Worm (Caenorhabditis elegans) whole organism, young adult: ENCODE measurements around the gene C05D9.3.

Experiments
- B0336.3 ChIP-seq: fragments of 200-800 bp; sonication (Bioruptor generic); IDR thresholded peaks from 2 replicates; pipeline ENCODE4 v1.3.6; 2022; ENCODE audit warnings: missing genetic modification characterization, missing compliant biosample characterization
- C17E4.6 ChIP-seq: fragments of 200-800 bp; sonication (Bioruptor generic); IDR thresholded peaks from 2 replicates; pipeline ENCODE4 v1.3.6; 2022; ENCODE audit warnings: missing genetic modification reagents, missing genetic modification characterization, missing compliant biosample characterization
- F52B5.7 ChIP-seq: sonication (generic microtip); optimal IDR thresholded peaks from 2 replicates; lab custom pipeline; 2016; ENCODE audit warnings: mild to moderate bottlenecking, missing genetic modification characterization, missing compliant biosample characterization
- K12H6.12 ChIP-seq: fragments of 200-800 bp; sonication (Bioruptor generic); optimal IDR thresholded peaks from 2 replicates; lab custom pipeline; 2018; ENCODE audit warnings: mild to moderate bottlenecking, missing genetic modification characterization, missing compliant biosample characterization
- Y53G8AR.9 ChIP-seq: fragments of 200-800 bp; sonication (Bioruptor generic); conservative IDR thresholded peaks from 2 replicates; pipeline ENCODE4 v1.3.6; 2022; ENCODE audit warnings: missing genetic modification reagents, missing genetic modification characterization, missing compliant biosample characterization
- Y95B8A.8 ChIP-seq: fragments of 200-800 bp; sonication (Bioruptor generic); IDR thresholded peaks from 2 replicates; pipeline ENCODE4 v1.3.6; 2022; ENCODE audit warnings: missing genetic modification reagents, missing genetic modification characterization, missing compliant biosample characterization
- ZK185.1 ChIP-seq: sonication (generic microtip); optimal IDR thresholded peaks from 2 replicates; lab custom pipeline; 2016; ENCODE audit warnings: mild to moderate bottlenecking, missing genetic modification characterization, missing compliant biosample characterization; ENCODE audit not compliant: poor library complexity, severe bottlenecking
- athp-1 ChIP-seq: sonication (generic microtip); optimal IDR thresholded peaks from 2 replicates; lab custom pipeline; 2017; ENCODE audit warnings: mild to moderate bottlenecking, missing genetic modification characterization, missing compliant biosample characterization
- attf-3 ChIP-seq: fragments of 200-800 bp; sonication (Bioruptor generic); conservative IDR thresholded peaks from 2 replicates; pipeline ENCODE4 v1.3.6; 2022; ENCODE audit warnings: missing genetic modification reagents, missing genetic modification characterization, missing compliant biosample characterization
- attf-6 ChIP-seq: fragments of 200-800 bp; sonication (Bioruptor generic); IDR thresholded peaks from 2 replicates; pipeline ENCODE4 v1.3.6; 2022; ENCODE audit warnings: missing genetic modification reagents, missing genetic modification characterization, missing compliant biosample characterization
- bed-2 ChIP-seq: fragments of 200-800 bp; sonication (Bioruptor generic); IDR thresholded peaks from 2 replicates; pipeline ENCODE4 v1.3.6; 2022; ENCODE audit warnings: missing genetic modification reagents, missing genetic modification characterization, missing compliant biosample characterization
- cebp-1 ChIP-seq, 2 experiments: fragments of 200-800 bp in 1 of 2; sonication (Bioruptor generic) in 1 of 2; sonication (generic microtip) in 1 of 2; IDR thresholded peaks in 1 of 2; optimal IDR thresholded peaks in 1 of 2; 2 replicates each; pipeline versions ENCODE4 v1.3.6 to Lab custom; 2017 to 2022; ENCODE audit warnings: missing compliant biosample characterization in 2 of 2, missing genetic modification characterization in 2 of 2, mild to moderate bottlenecking in 1 of 2, missing genetic modification reagents in 1 of 2, moderate library complexity in 1 of 2
- ceh-100 ChIP-seq: fragments of 200-800 bp; sonication (Bioruptor generic); IDR thresholded peaks from 2 replicates; pipeline ENCODE4 v1.3.6; 2022; ENCODE audit warnings: missing genetic modification reagents, missing genetic modification characterization, missing compliant biosample characterization
- ceh-79 ChIP-seq: sonication (generic microtip); optimal IDR thresholded peaks from 2 replicates; lab custom pipeline; 2017; ENCODE audit warnings: mild to moderate bottlenecking, missing genetic modification characterization, missing compliant biosample characterization
- chd-7 ChIP-seq: sonication (generic microtip); optimal IDR thresholded peaks from 2 replicates; lab custom pipeline; 2016; ENCODE audit warnings: mild to moderate bottlenecking, missing genetic modification characterization, moderate library complexity, missing compliant biosample characterization
- dpff-1 ChIP-seq: sonication (generic microtip); optimal IDR thresholded peaks from 2 replicates; lab custom pipeline; 2017; ENCODE audit warnings: mild to moderate bottlenecking, missing genetic modification characterization, missing compliant biosample characterization
- dpl-1 ChIP-seq: fragments of 150-350 bp; optimal IDR thresholded peaks from 2 replicates; lab custom pipeline; 2014; ENCODE audit warnings: missing biosample characterization, missing genetic modification reagents, missing genetic modification characterization
- hmg-1.2 ChIP-seq: fragments of 200-800 bp; sonication (Bioruptor generic); IDR thresholded peaks from 2 replicates; pipeline ENCODE4 v1.3.6; 2022; ENCODE audit warnings: missing genetic modification reagents, missing genetic modification characterization, missing compliant biosample characterization
- hrde-1 ChIP-seq: sonication (generic microtip); optimal IDR thresholded peaks from 2 replicates; lab custom pipeline; 2016; ENCODE audit warnings: missing genetic modification characterization, mild to moderate bottlenecking, missing compliant biosample characterization, moderate library complexity, missing genotype, missing genetic modification reagents, borderline replicate concordance
- lag-1 ChIP-seq: fragments of 200-800 bp; sonication (Bioruptor generic); IDR thresholded peaks from 2 replicates; pipeline ENCODE4 v1.3.6; 2022; ENCODE audit warnings: missing genetic modification reagents, missing genetic modification characterization, missing compliant biosample characterization
- let-607 ChIP-seq, 2 experiments: fragments of 200-800 bp in 1 of 2; sonication (Bioruptor generic) in 1 of 2; sonication (generic microtip) in 1 of 2; optimal IDR thresholded peaks; 2 replicates each; lab custom pipeline; 2016 to 2018; ENCODE audit warnings: mild to moderate bottlenecking in 2 of 2, missing compliant biosample characterization in 2 of 2, missing genetic modification characterization in 2 of 2, moderate library complexity in 2 of 2, missing genotype in 1 of 2
- lin-26 ChIP-seq: fragments of 200-800 bp; sonication (Bioruptor generic); IDR thresholded peaks from 2 replicates; pipeline ENCODE4 v1.3.6; 2022; ENCODE audit warnings: missing genetic modification reagents, missing genetic modification characterization, missing compliant biosample characterization
- lsl-1 ChIP-seq: fragments of 200-800 bp; sonication (Bioruptor generic); optimal IDR thresholded peaks from 2 replicates; lab custom pipeline; 2018; ENCODE audit warnings: mild to moderate bottlenecking, missing genetic modification characterization, moderate library complexity, missing compliant biosample characterization
- madf-10 ChIP-seq: sonication (generic microtip); optimal IDR thresholded peaks from 2 replicates; lab custom pipeline; 2016; ENCODE audit warnings: mild to moderate bottlenecking, missing genetic modification characterization, missing compliant biosample characterization
- madf-3 ChIP-seq: fragments of 200-800 bp; sonication (Bioruptor generic); IDR thresholded peaks from 2 replicates; pipeline ENCODE4 v1.3.6; 2022; ENCODE audit warnings: missing genetic modification reagents, missing genetic modification characterization, missing compliant biosample characterization
- madf-8 ChIP-seq: fragments of 200-800 bp; sonication (Bioruptor generic); conservative IDR thresholded peaks from 2 replicates; pipeline ENCODE4 v1.3.6; 2022; ENCODE audit warnings: missing genetic modification reagents, missing genetic modification characterization, missing compliant biosample characterization
- mxl-1 ChIP-seq: sonication (generic microtip); optimal IDR thresholded peaks from 2 replicates; lab custom pipeline; 2016; ENCODE audit warnings: missing genetic modification characterization, missing compliant biosample characterization
- nfya-1 ChIP-seq: sonication (generic microtip); optimal IDR thresholded peaks from 2 replicates; lab custom pipeline; 2017; ENCODE audit warnings: antibody characterized with exemption, missing compliant biosample characterization, missing genetic modification characterization, borderline replicate concordance; ENCODE audit not compliant: insufficient read depth
- nfya-2 ChIP-seq: fragments of 200-800 bp; sonication (Bioruptor generic); IDR thresholded peaks from 2 replicates; pipeline ENCODE4 v1.3.6; 2022; ENCODE audit warnings: missing genetic modification reagents, missing genetic modification characterization, missing compliant biosample characterization
- nhr-27 ChIP-seq: fragments of 200-800 bp; sonication (Bioruptor generic); optimal IDR thresholded peaks from 2 replicates; lab custom pipeline; 2018; ENCODE audit warnings: mild to moderate bottlenecking, missing genetic modification characterization, moderate library complexity, missing compliant biosample characterization
- nhr-80 ChIP-seq: sonication (generic microtip); optimal IDR thresholded peaks from 2 replicates; lab custom pipeline; 2016; ENCODE audit warnings: missing genetic modification characterization, missing compliant biosample characterization
- nhr-90 ChIP-seq: sonication (generic microtip); optimal IDR thresholded peaks from 2 replicates; lab custom pipeline; 2016; ENCODE audit warnings: missing genotype, mild to moderate bottlenecking, missing genetic modification characterization, missing compliant biosample characterization
- sea-2 ChIP-seq: fragments of 200-800 bp; sonication (Bioruptor generic); IDR thresholded peaks from 2 replicates; pipeline ENCODE4 v1.3.6; 2022; ENCODE audit warnings: missing genetic modification characterization, missing compliant biosample characterization
- snpc-4 ChIP-seq, 5 experiments: fragments of 150-350 bp in 1 of 5; sonication (generic microtip) in 4 of 5; optimal IDR thresholded peaks; 2 replicates each; lab custom pipeline; 2014 to 2018; ENCODE audit warnings: missing genetic modification characterization in 5 of 5, missing biosample characterization in 3 of 5, antibody characterized with exemption in 2 of 5, mild to moderate bottlenecking in 2 of 5, missing compliant biosample characterization in 2 of 5, missing genotype in 2 of 5, moderate library complexity in 2 of 5, missing genetic modification reagents in 1 of 5
- tbp1 ChIP-seq: fragments of 200-800 bp; sonication (Bioruptor generic); optimal IDR thresholded peaks from 2 replicates; lab custom pipeline; 2018; ENCODE audit warnings: mild to moderate bottlenecking, missing genetic modification characterization, missing compliant biosample characterization
- tlf-1 ChIP-seq: fragments of 200-800 bp; sonication (Bioruptor generic); optimal IDR thresholded peaks from 2 replicates; lab custom pipeline; 2018; ENCODE audit warnings: mild to moderate bottlenecking, missing genetic modification characterization, missing compliant biosample characterization
- unc-62 ChIP-seq: fragments of 150-350 bp; optimal IDR thresholded peaks from 2 replicates; lab custom pipeline; 2014; ENCODE audit warnings: missing biosample characterization, missing genetic modification reagents, missing genetic modification characterization
- xnd-1 ChIP-seq: sonication (generic microtip); optimal IDR thresholded peaks from 2 replicates; lab custom pipeline; 2016; ENCODE audit warnings: missing genotype, missing genetic modification reagents, missing genetic modification characterization, missing compliant biosample characterization
- zfh-2 ChIP-seq: fragments of 200-800 bp; sonication (Bioruptor generic); conservative IDR thresholded peaks from 2 replicates; pipeline ENCODE4 v1.3.6; 2022; ENCODE audit warnings: missing genetic modification reagents, missing genetic modification characterization, missing compliant biosample characterization
- ztf-18 ChIP-seq: sonication (generic microtip); optimal IDR thresholded peaks from 2 replicates; lab custom pipeline; 2016; ENCODE audit warnings: missing genotype, mild to moderate bottlenecking, missing genetic modification characterization, missing compliant biosample characterization
- ztf-25 ChIP-seq: fragments of 200-800 bp; sonication (Bioruptor generic); IDR thresholded peaks from 2 replicates; pipeline ENCODE4 v1.3.6; 2022; ENCODE audit warnings: missing genetic modification reagents, missing genetic modification characterization, missing compliant biosample characterization
- ztf-26 ChIP-seq: sonication (generic microtip); optimal IDR thresholded peaks from 2 replicates; lab custom pipeline; 2017; ENCODE audit warnings: missing genetic modification characterization, missing compliant biosample characterization
- ztf-28 ChIP-seq: fragments of 200-800 bp; sonication (Bioruptor generic); IDR thresholded peaks from 2 replicates; pipeline ENCODE4 v1.3.6; 2022; ENCODE audit warnings: missing genetic modification reagents, missing genetic modification characterization, missing compliant biosample characterization

C05D9.3 gene

DNA sequence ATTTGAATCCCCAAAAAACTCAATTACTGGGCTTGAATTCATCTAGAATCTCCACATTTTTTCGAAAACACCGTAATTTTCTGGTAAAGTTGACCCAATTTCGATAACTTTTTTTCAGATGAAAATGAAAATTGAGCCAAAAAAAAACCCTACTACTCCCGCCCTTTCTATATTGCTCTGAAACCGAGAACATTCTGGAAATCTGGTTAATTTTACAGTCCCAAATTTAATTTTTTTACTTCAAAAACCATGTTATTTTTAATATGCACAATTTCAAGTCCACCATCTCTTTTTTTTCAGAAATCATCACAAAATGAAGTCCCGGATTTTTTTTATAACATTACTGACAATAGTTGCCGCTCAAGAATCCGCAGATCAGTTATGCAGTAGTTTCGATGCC, at the start of gene C05D9.3:
TSS of gene C05D9.3 (plus strand) at position 301 of the 400 bp plus-strand sequence.
- TF ChIP-seq xnd-1 (no peak), C17E4.6 (GFP tag; lab: Robert Waterston, UW) (no peak), let-607 (tag; optimal IDR thresholded peaks at IDR 0.05; lab: Kevin White, UChicago) (no peak), hmg-1.2 (GFP tag; lab: Robert Waterston, UW) (no peak), ztf-25 (GFP tag; lab: Robert Waterston, UW) (no peak), nfya-1 (no peak), ztf-18 (tag; lab: Kevin White, UChicago) (no peak), nhr-80 (tag; lab: Kevin White, UChicago) (no peak), ztf-28 (GFP tag; lab: Robert Waterston, UW) (no peak), F52B5.7 (no peak)

ce11 chrX:1062403-1063073, 49.2 kb upstream of the C05D9.3 start, which contains the start of gene unc-1:
Gene unc-1, minus strand, starts transcription at chrX:1062453.
- no peak for TF ChIP-seq lin-26 (GFP tag; lab: Robert Waterston, UW)
- peak; percentile 46; the same call in 1 of the 2 replicates for TF ChIP-seq zfh-2 (GFP tag; lab: Robert Waterston, UW)

DNA sequence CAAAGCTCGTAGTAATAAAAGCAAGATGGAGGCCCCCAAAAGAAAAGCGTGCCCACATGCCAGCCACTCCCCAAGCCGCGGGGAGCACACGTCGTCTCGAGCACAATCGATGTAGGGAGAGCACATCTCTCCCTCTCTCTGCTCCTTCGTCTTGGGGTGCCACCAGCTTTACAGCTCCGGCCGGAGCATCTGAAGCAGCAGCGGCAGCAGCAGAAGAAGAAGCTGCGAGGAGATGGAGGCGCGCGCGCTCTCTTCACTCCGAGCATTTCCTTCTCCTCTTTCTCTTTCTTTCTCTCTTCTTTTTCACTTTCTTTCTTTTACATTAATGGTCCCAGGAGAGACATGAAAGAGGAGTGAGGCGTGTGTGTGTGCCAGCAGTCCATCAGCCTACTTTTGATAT, 47.6 kb upstream of the C05D9.3 start:
- TF ChIP-seq dpff-1 (tag; lab: Kevin White, UChicago) (no peak), dpl-1 (GFP tag; lab: Kevin White, UChicago) (no peak), C17E4.6 (GFP tag; lab: Robert Waterston, UW) (no peak), lag-1 (no peak), sea-2 (GFP tag; lab: Robert Waterston, UW) (no peak), K12H6.12 (peak; percentile 72), lsl-1 (GFP tag; lab: Kevin White, UChicago) (no peak), tlf-1 (no peak), ztf-25 (GFP tag; lab: Robert Waterston, UW) (no peak), mxl-1 (tag; lab: Kevin White, UChicago) (no peak), chd-7 (tag; lab: Kevin White, UChicago) (peak; percentile 63), ztf-26 (tag; lab: Kevin White, UChicago) (no peak), nfya-2 (GFP tag; lab: Robert Waterston, UW) (no peak), ceh-79 (no peak), nhr-90 (tag; lab: Kevin White, UChicago) (no peak), cebp-1 (GFP tag; IDR thresholded peaks at IDR 0.05; lab: Robert Waterston, UW) (no peak), cebp-1 (tag; optimal IDR thresholded peaks at IDR 0.05; lab: Kevin White, UChicago) (peak; percentile 46), bed-2 (GFP tag; lab: Robert Waterston, UW) (no peak), Y53G8AR.9 (GFP tag; lab: Robert Waterston, UW) (no peak), madf-3 (no peak), tbp1 (no peak), ZK185.1 (no peak), athp-1 (tag; lab: Kevin White, UChicago) (no peak), ceh-100 (GFP tag; lab: Robert Waterston, UW) (no peak), attf-3 (no peak), attf-6 (GFP tag; lab: Robert Waterston, UW) (no peak), madf-10 (tag; lab: Kevin White, UChicago) (no peak), nhr-80 (tag; lab: Kevin White, UChicago) (no peak), unc-62 (no peak), hrde-1 (tag; lab: Kevin White, UChicago) (no peak), madf-8 (no peak), B0336.3 (GFP tag; lab: Robert Waterston, UW) (no peak), snpc-4 (GFP tag; optimal IDR thresholded peaks at IDR 0.05; lab: Kevin White, UChicago) (no peak), snpc-4 (tag; optimal IDR thresholded peaks at IDR 0.05; lab: Kevin White, UChicago) (no peak), nhr-27 (tag; lab: Kevin White, UChicago) (no peak), Y95B8A.8 (GFP tag; lab: Robert Waterston, UW) (no peak)
